Fruit fly (Drosophila melanogaster): ENCODE measurements around the gene CG8086.
A peak's percentile ranks its signal among the peaks of the same experiment; 100 is the strongest.

The CG8086 gene

dm6 chr2L:8276287-8276686, 19.0 kb upstream of the CG8086 start (continued):
- TF ChIP-seq CG7963 (GFP tag; IDR thresholded peaks at IDR 0.05; ENCODE audit: partially characterized antibody) (no peak), CG9727 (GFP tag; optimal IDR thresholded peaks at IDR 0.05) (peak; percentile 46), CG7271 (tag; optimal IDR thresholded peaks at IDR 0.05) (peak; percentile 64), Nf-YB (GFP tag; optimal IDR thresholded peaks at IDR 0.05) (peak; percentile 11), Xrp1 (GFP tag; IDR thresholded peaks at IDR 0.05) (peak; percentile 58), zen (tag; optimal IDR thresholded peaks at IDR 0.05) (peak; percentile 97), D19A (tag; optimal IDR thresholded peaks at IDR 0.05) (no peak), CG9797 (GFP tag; optimal IDR thresholded peaks at IDR 0.05) (no peak), ci (GFP tag; IDR thresholded peaks at IDR 0.05) (no peak), CG8281 (tag; optimal IDR thresholded peaks at IDR 0.05) (no peak), ac (GFP tag; optimal IDR thresholded peaks at IDR 0.05) (peak; percentile 81), gem (tag; optimal IDR thresholded peaks at IDR 0.05) (peak; percentile 10), Hsf (GFP tag; optimal IDR thresholded peaks at IDR 0.05) (no peak), otp (GFP tag; IDR thresholded peaks at IDR 0.05) (0 out of 3 replicates have a peak, but pooled peaks have one; percentile 36), Fer3 (tag; optimal IDR thresholded peaks at IDR 0.05) (no peak), CG5245 (GFP tag; optimal IDR thresholded peaks at IDR 0.05) (no peak), CG10274 (GFP tag; optimal IDR thresholded peaks at IDR 0.05) (no peak), oc (tag; optimal IDR thresholded peaks at IDR 0.05) (peak; percentile 17), CG4854 (GFP tag; optimal IDR thresholded peaks at IDR 0.05) (no peak), hkb (optimal IDR thresholded peaks at IDR 0.05) (no peak), hkb (GFP tag; IDR thresholded peaks at IDR 0.05) (no peak), CG17186 (GFP tag; optimal IDR thresholded peaks at IDR 0.05) (no peak), Usf (GFP tag; optimal IDR thresholded peaks at IDR 0.05) (no peak)

dm6 chr2L:8274958-8275584, 17.8 kb upstream of the CG8086 start:
- TF ChIP-seq CG11085 (GFP tag; IDR thresholded peaks at IDR 0.05): no peak
- TF ChIP-seq HLH54F (GFP tag; optimal IDR thresholded peaks at IDR 0.05): no peak
- no peak for TF ChIP-seq Atf-2 (GFP tag; optimal IDR thresholded peaks at IDR 0.05)
- TF ChIP-seq run (tag; optimal IDR thresholded peaks at IDR 0.05): no peak
- TF ChIP-seq Neu2 (GFP tag; optimal IDR thresholded peaks at IDR 0.05; ENCODE audit: borderline replicate concordance): no peak
- no peak for TF ChIP-seq CG9876 (GFP tag; optimal IDR thresholded peaks at IDR 0.05)
- TF ChIP-seq CG15269 (tag; optimal IDR thresholded peaks at IDR 0.05): peak; percentile 74
- no peak for TF ChIP-seq Tbp (GFP tag; optimal IDR thresholded peaks at IDR 0.05)
- no peak for TF ChIP-seq ab (GFP tag; optimal IDR thresholded peaks at IDR 0.05)
- TF ChIP-seq CG18764 (GFP tag; optimal IDR thresholded peaks at IDR 0.05): peak; percentile 17
- no peak for TF ChIP-seq cad (GFP tag; optimal IDR thresholded peaks at IDR 0.05)
- no peak for TF ChIP-seq CG4360 (GFP tag; IDR thresholded peaks at IDR 0.05)
- TF ChIP-seq CG17361 (GFP tag; IDR thresholded peaks at IDR 0.05): peak; percentile 74
- no peak for TF ChIP-seq slou (GFP tag; optimal IDR thresholded peaks at IDR 0.05)
- 0 out of 2 replicates have a peak, but pooled peaks have one; percentile 11 for TF ChIP-seq sens-2 (GFP tag; IDR thresholded peaks at IDR 0.05)
- peak; percentile 84 for TF ChIP-seq CG15696 (tag; optimal IDR thresholded peaks at IDR 0.05)
- TF ChIP-seq CG1603 (tag; optimal IDR thresholded peaks at IDR 0.05): no peak
- no peak for TF ChIP-seq Mes4 (GFP tag; optimal IDR thresholded peaks at IDR 0.05)
- TF ChIP-seq oc (tag; optimal IDR thresholded peaks at IDR 0.05): peak; percentile 38
- TF ChIP-seq CG6689 (GFP tag; IDR thresholded peaks at IDR 0.05): peak; percentile 60
- TF ChIP-seq abd-A (tag; optimal IDR thresholded peaks at IDR 0.05): no peak
- peak; percentile 89 for TF ChIP-seq CG2712 (tag; optimal IDR thresholded peaks at IDR 0.05)
- no peak for TF ChIP-seq CG11560 (tag; IDR thresholded peaks at IDR 0.05)
- no peak for TF ChIP-seq CHES-1-like (GFP tag; optimal IDR thresholded peaks at IDR 0.05)
- no peak for TF ChIP-seq CG13123 (GFP tag; optimal IDR thresholded peaks at IDR 0.05)
- no peak for TF ChIP-seq sima (GFP tag; optimal IDR thresholded peaks at IDR 0.05)
- TF ChIP-seq CG34376 (GFP tag; optimal IDR thresholded peaks at IDR 0.05): no peak
- no peak for TF ChIP-seq Ets97D (GFP tag; optimal IDR thresholded peaks at IDR 0.05)
- peak; percentile 3 for TF ChIP-seq kay (GFP tag; optimal IDR thresholded peaks at IDR 0.05)
- no peak for TF ChIP-seq ftz-f1 (GFP tag; optimal IDR thresholded peaks at IDR 0.05)

All from whole organism, embryonic.